Fruit fly (Drosophila melanogaster): ENCODE data around the gene CG13287.
A peak's percentile ranks its signal among the peaks of the same experiment; 100 is the strongest.

The CG13287 gene

DNA sequence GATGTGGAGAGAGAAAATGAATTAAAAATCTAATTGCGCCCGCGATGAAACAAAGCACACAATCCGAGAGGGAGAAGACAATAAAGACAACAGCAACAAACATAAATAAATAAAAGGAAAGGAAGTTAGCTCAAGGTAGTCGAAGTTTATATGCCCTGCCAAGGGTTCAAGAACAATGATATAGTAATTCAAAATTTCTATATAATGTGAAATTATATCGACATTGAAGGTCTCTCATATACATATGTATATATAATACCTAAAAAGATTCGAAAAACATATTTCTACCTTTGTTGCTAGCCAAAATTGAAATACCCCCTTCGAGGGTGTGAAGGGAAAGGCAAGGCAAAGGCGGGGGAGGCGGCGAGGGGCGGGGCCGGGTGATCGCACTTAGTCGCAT, 41.3 kb upstream of the CG13287 start:
- TF ChIP-seq CG10979 (tag; optimal IDR thresholded peaks at IDR 0.05) (peak; percentile 42), bsh (GFP tag; optimal IDR thresholded peaks at IDR 0.05) (peak in 1 of 2 experiments; percentile 44), CG18262 (tag; optimal IDR thresholded peaks at IDR 0.05) (peak; percentile 39), Ssrp (tag; optimal IDR thresholded peaks at IDR 0.05) (peak; percentile 14), lola (GFP tag; optimal IDR thresholded peaks at IDR 0.05) (peak in 1 of 3 experiments; percentile 29), CG31388 (GFP tag; optimal IDR thresholded peaks at IDR 0.05) (no peak), nmo (GFP tag; optimal IDR thresholded peaks at IDR 0.05) (peak; percentile 22), CG2678 (tag; optimal IDR thresholded peaks at IDR 0.05) (peak; percentile 13), vvl (GFP tag; IDR thresholded peaks at IDR 0.05) (0 out of 2 replicates have a peak, but pooled peaks have one; percentile 10), dmrt11E (tag; optimal IDR thresholded peaks at IDR 0.05) (peak; percentile 51), sens (GFP tag) (peak; percentile 38), ems (GFP tag; optimal IDR thresholded peaks at IDR 0.05) (no peak), CG2712 (tag; optimal IDR thresholded peaks at IDR 0.05) (peak; percentile 41), Blimp-1 (GFP tag; optimal IDR thresholded peaks at IDR 0.05) (peak; percentile 20), kah (GFP tag; optimal IDR thresholded peaks at IDR 0.05) (no peak), phol (tag; optimal IDR thresholded peaks at IDR 0.05) (peak; percentile 19), row (GFP tag; IDR thresholded peaks at IDR 0.05) (0 out of 3 replicates have a peak, but pooled peaks have one; percentile 30), Hr39 (optimal IDR thresholded peaks at IDR 0.05) (peak; percentile 33), D19A (tag; optimal IDR thresholded peaks at IDR 0.05) (peak; percentile 93), lbe (GFP tag; optimal IDR thresholded peaks at IDR 0.05) (no peak), CG14710 (tag; optimal IDR thresholded peaks at IDR 0.05) (peak; percentile 17), ash1 (GFP tag; optimal IDR thresholded peaks at IDR 0.05) (no peak), gem (tag; optimal IDR thresholded peaks at IDR 0.05) (peak; percentile 42), CG17568 (GFP tag; optimal IDR thresholded peaks at IDR 0.05) (no peak), CG11504 (tag; optimal IDR thresholded peaks at IDR 0.05) (peak; percentile 27), D (optimal IDR thresholded peaks at IDR 0.05) (no peak), D (GFP tag; optimal IDR thresholded peaks at IDR 0.05) (peak; percentile 31), Med (GFP tag) (peak; percentile 38), Xrp1 (GFP tag; IDR thresholded peaks at IDR 0.05) (peak; percentile 37; the same call in 1 of the 2 replicates), Hey (tag; optimal IDR thresholded peaks at IDR 0.05) (no peak)

DNA sequence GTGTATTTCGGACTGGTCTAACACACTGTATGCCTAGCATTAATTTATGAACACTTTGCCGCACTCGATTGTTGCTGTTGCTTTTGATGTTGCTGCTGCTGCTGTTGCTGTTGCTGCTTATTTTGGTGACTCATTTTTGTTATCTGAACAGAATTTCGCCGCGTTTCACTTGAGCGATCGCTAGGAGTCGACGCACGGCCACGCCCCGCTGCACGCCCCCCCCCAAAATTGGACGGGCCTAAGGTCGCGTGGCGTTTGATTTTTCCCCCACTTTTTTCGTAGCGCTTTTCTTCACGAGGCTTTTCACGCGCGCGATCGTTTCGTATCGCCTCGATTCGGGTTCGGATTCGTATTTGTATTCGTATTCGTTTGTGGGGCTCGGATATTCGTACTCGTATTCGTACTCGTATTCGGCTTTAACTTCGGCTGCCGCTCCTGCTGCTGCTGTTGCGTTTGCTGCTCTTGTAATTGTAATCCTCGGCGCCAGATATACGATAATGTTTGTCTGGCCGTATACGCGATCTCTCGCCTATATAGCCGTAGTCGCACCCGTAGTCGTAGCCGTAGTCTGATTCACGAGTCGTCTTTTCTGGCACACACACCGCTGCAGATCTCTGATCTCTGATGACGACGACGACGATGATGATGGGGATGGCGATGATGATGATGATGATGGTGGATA, 38.1 kb upstream of the CG13287 start:
- TF ChIP-seq CG3065 (GFP tag; optimal IDR thresholded peaks at IDR 0.05) = peak; percentile 30
- TF ChIP-seq CG5180 (GFP tag; optimal IDR thresholded peaks at IDR 0.05) = peak; percentile 59
- peak; percentile 42 for TF ChIP-seq CG13894 (tag; optimal IDR thresholded peaks at IDR 0.05)
- TF ChIP-seq CG12236 (GFP tag; optimal IDR thresholded peaks at IDR 0.05) = no peak
- peak; percentile 49 for TF ChIP-seq Nf-YB (GFP tag; optimal IDR thresholded peaks at IDR 0.05)
- no peak for TF ChIP-seq CG16779 (GFP tag; IDR thresholded peaks at IDR 0.05)
- no peak for TF ChIP-seq klu (GFP tag; IDR thresholded peaks at IDR 0.05)
- TF ChIP-seq lab (GFP tag; optimal IDR thresholded peaks at IDR 0.05) = peak; percentile 8
- TF ChIP-seq ap (GFP tag; IDR thresholded peaks at IDR 0.05) = no peak
- peak; percentile 0 for TF ChIP-seq sd (tag; optimal IDR thresholded peaks at IDR 0.05)
- peak; percentile 55 for TF ChIP-seq CG12769 (tag; optimal IDR thresholded peaks at IDR 0.05)
- no peak for TF ChIP-seq D (optimal IDR thresholded peaks at IDR 0.05)
- no peak for TF ChIP-seq D (GFP tag; optimal IDR thresholded peaks at IDR 0.05)
- TF ChIP-seq Hr78 (GFP tag; optimal IDR thresholded peaks at IDR 0.05) = peak in 1 of 2 experiments; percentile 9
- 0 out of 3 replicates have a peak, but pooled peaks have one; percentile 9 for TF ChIP-seq CG2199 (GFP tag; IDR thresholded peaks at IDR 0.05)
- peak; percentile 47; the same call in 1 of the 3 replicates for TF ChIP-seq CG6791 (GFP tag; IDR thresholded peaks at IDR 0.05; ENCODE audit: partially characterized antibody)
- TF ChIP-seq ftz-f1 (GFP tag; optimal IDR thresholded peaks at IDR 0.05) = peak; percentile 15
- TF ChIP-seq zf30C (GFP tag; optimal IDR thresholded peaks at IDR 0.05) = no peak
- peak; percentile 65 for TF ChIP-seq crol (GFP tag; IDR thresholded peaks at IDR 0.05)
- no peak for TF ChIP-seq knrl (GFP tag; IDR thresholded peaks at IDR 0.05; ENCODE audit: partially characterized antibody)
- peak; percentile 29 for TF ChIP-seq cwo (GFP tag; optimal IDR thresholded peaks at IDR 0.05)

All from whole organism, embryonic.